Fruit fly (Drosophila melanogaster): ENCODE data around the gene CG8086.

CG8086 gene

dm6 chr2L:8279400-8280065 lies 22.2 kb upstream of the CG8086 start (continued):
- TF ChIP-seq cas (GFP tag; IDR thresholded peaks at IDR 0.05) (no peak), croc (GFP tag; conservative IDR thresholded peaks at IDR 0.05) (peak; percentile 76), TFAM (GFP tag; optimal IDR thresholded peaks at IDR 0.05) (no peak), Dref (GFP tag; IDR thresholded peaks at IDR 0.05) (no peak), CG17829 (tag; optimal IDR thresholded peaks at IDR 0.05) (peak; percentile 89), Mad (GFP tag; optimal IDR thresholded peaks at IDR 0.05) (peak; percentile 22), CG32772 (GFP tag; IDR thresholded peaks at IDR 0.05) (0 out of 2 replicates have a peak, but pooled peaks have one; percentile 26), Meics (GFP tag; optimal IDR thresholded peaks at IDR 0.05) (peak; percentile 4), pho (GFP tag; optimal IDR thresholded peaks at IDR 0.05) (no peak), Awh (GFP tag; IDR thresholded peaks at IDR 0.05) (0 out of 2 replicates have a peak, but pooled peaks have one; percentile 50), CG9817 (tag; optimal IDR thresholded peaks at IDR 0.05) (no peak), Dip3 (GFP tag; optimal IDR thresholded peaks at IDR 0.05) (peak; percentile 7), Ada2b (GFP tag; IDR thresholded peaks at IDR 0.05) (no peak), Trl (optimal IDR thresholded peaks at IDR 0.05) (no peak), Trl (GFP tag; optimal IDR thresholded peaks at IDR 0.05) (peak; percentile 6), CG12391 (tag; optimal IDR thresholded peaks at IDR 0.05) (peak; percentile 80), CG9932 (GFP tag; IDR thresholded peaks at IDR 0.05) (0 out of 2 replicates have a peak, but pooled peaks have one; percentile 4), ara (GFP tag; IDR thresholded peaks at IDR 0.05) (peak; percentile 82), CG10959 (GFP tag; IDR thresholded peaks at IDR 0.05) (peak; percentile 81), Hsf (GFP tag; optimal IDR thresholded peaks at IDR 0.05) (peak; percentile 71), Hey (tag; optimal IDR thresholded peaks at IDR 0.05) (no peak), CG6813 (GFP tag; optimal IDR thresholded peaks at IDR 0.05) (peak; percentile 60), Eip74EF (GFP tag; optimal IDR thresholded peaks at IDR 0.05) (peak in 1 of 2 experiments; percentile 17), Sox100B (GFP tag; optimal IDR thresholded peaks at IDR 0.05) (peak; percentile 49), az2 (GFP tag; optimal IDR thresholded peaks at IDR 0.05) (peak; percentile 72), CG17912 (GFP tag; optimal IDR thresholded peaks at IDR 0.05) (no peak), CG2129 (GFP tag; IDR thresholded peaks at IDR 0.05; ENCODE audit: partially characterized antibody) (no peak), dati (GFP tag; IDR thresholded peaks at IDR 0.05) (peak; percentile 36; the same call in 1 of the 2 replicates), CG2678 (tag; optimal IDR thresholded peaks at IDR 0.05) (peak; percentile 66), CG33213 (GFP tag; optimal IDR thresholded peaks at IDR 0.05) (peak; percentile 60), row (GFP tag; IDR thresholded peaks at IDR 0.05) (peak; percentile 69), esg (GFP tag; conservative IDR thresholded peaks at IDR 0.05) (peak; percentile 46; the same call in 1 of the 2 replicates), lmd (GFP tag; IDR thresholded peaks at IDR 0.05) (peak; percentile 63), phol (tag; optimal IDR thresholded peaks at IDR 0.05) (peak; percentile 82), CG33557 (GFP tag; optimal IDR thresholded peaks at IDR 0.05) (peak; percentile 88), CG42726 (GFP tag; IDR thresholded peaks at IDR 0.05; ENCODE audit: partially characterized antibody) (no peak), CG4707 (GFP tag; optimal IDR thresholded peaks at IDR 0.05) (peak; percentile 25), tx (GFP tag; optimal IDR thresholded peaks at IDR 0.05) (peak; percentile 36), sima (GFP tag; optimal IDR thresholded peaks at IDR 0.05) (no peak), pb (GFP tag; optimal IDR thresholded peaks at IDR 0.05) (no peak), br (optimal IDR thresholded peaks at IDR 0.05) (no peak), CG4328 (GFP tag; optimal IDR thresholded peaks at IDR 0.05) (no peak), CG17568 (GFP tag; optimal IDR thresholded peaks at IDR 0.05) (peak; percentile 28), lbe (GFP tag; optimal IDR thresholded peaks at IDR 0.05) (peak; percentile 94), CG4282 (GFP tag; optimal IDR thresholded peaks at IDR 0.05) (no peak), sisA (GFP tag; IDR thresholded peaks at IDR 0.05) (peak; percentile 47), CG6765 (GFP tag; optimal IDR thresholded peaks at IDR 0.05) (no peak), CG3407 (GFP tag; optimal IDR thresholded peaks at IDR 0.05) (peak; percentile 55), so (GFP tag; IDR thresholded peaks at IDR 0.05) (0 out of 3 replicates have a peak, but pooled peaks have one; percentile 34), en (GFP tag; optimal IDR thresholded peaks at IDR 0.05) (peak; percentile 29)

All from whole organism, embryonic.